Fruit fly (Drosophila melanogaster) whole organism, adult: Measurements from ENCODE around the gene AP-1gamma.

Experiments used
- CG14711 ChIP-seq: fragments of 200-800 bp; sonication (Bioruptor generic); optimal IDR thresholded peaks from 2 replicates; lab custom pipeline; 2018; ENCODE audit warnings: missing biosample characterization, mild to moderate bottlenecking, missing genetic modification characterization, moderate library complexity
- CG1620 ChIP-seq: fragments of 200-800 bp; sonication (Bioruptor generic); optimal IDR thresholded peaks from 2 replicates; lab custom pipeline; 2016; ENCODE audit warnings: missing biosample characterization, missing genetic modification characterization
- CG33017 ChIP-seq: fragments of 200-800 bp; sonication (Bioruptor generic); optimal IDR thresholded peaks from 2 replicates; lab custom pipeline; 2018; ENCODE audit warnings: missing biosample characterization, mild to moderate bottlenecking, missing genetic modification characterization, moderate library complexity
- CG5204 ChIP-seq: fragments of 200-800 bp; sonication (Bioruptor generic); optimal IDR thresholded peaks from 2 replicates; lab custom pipeline; 2016; ENCODE audit warnings: missing biosample characterization, missing genetic modification characterization
- CG7101 ChIP-seq: fragments of 200-800 bp; sonication (Bioruptor generic); optimal IDR thresholded peaks from 2 replicates; lab custom pipeline; 2018; ENCODE audit warnings: missing biosample characterization, mild to moderate bottlenecking, missing genetic modification characterization, moderate library complexity
- Clk ChIP-seq: fragments of 200-800 bp; sonication (Bioruptor generic); optimal IDR thresholded peaks from 2 replicates; lab custom pipeline; 2017; ENCODE audit warnings: missing biosample characterization, missing genetic modification characterization
- Crg-1 ChIP-seq: fragments of 200-800 bp; sonication (Bioruptor generic); optimal IDR thresholded peaks from 2 replicates; lab custom pipeline; 2016; ENCODE audit warnings: missing biosample characterization, missing genetic modification characterization
- Hr96 ChIP-seq: fragments of 200-800 bp; sonication (Bioruptor generic); optimal IDR thresholded peaks from 2 replicates; lab custom pipeline; 2016; ENCODE audit warnings: missing biosample characterization, missing genetic modification characterization
- Mnt ChIP-seq: fragments of 200-800 bp; sonication (Bioruptor generic); optimal IDR thresholded peaks from 2 replicates; lab custom pipeline; 2016; ENCODE audit warnings: missing biosample characterization, mild to moderate bottlenecking, missing genetic modification characterization
- cnc ChIP-seq, 2 experiments: fragments of >200 bp; optimal IDR thresholded peaks; 2 replicates each; lab custom pipeline; 2017
- kay ChIP-seq: fragments of 200-800 bp; sonication (Bioruptor generic); peaks from one replicate; lab custom pipeline; 2016; ENCODE audit warnings: missing biosample characterization, missing genetic modification characterization, borderline replicate concordance
- ovo ChIP-seq: fragments of 200-800 bp; sonication (Bioruptor generic); optimal IDR thresholded peaks from 2 replicates; lab custom pipeline; 2016; ENCODE audit warnings: missing biosample characterization, missing genetic modification characterization
- pad ChIP-seq: fragments of 200-800 bp; sonication (Bioruptor generic); optimal IDR thresholded peaks from 3 replicates; lab custom pipeline; 2017; ENCODE audit warnings: missing biosample characterization, missing genetic modification characterization, mild to moderate bottlenecking, moderate library complexity, missing genetic modification reagents

DNA sequence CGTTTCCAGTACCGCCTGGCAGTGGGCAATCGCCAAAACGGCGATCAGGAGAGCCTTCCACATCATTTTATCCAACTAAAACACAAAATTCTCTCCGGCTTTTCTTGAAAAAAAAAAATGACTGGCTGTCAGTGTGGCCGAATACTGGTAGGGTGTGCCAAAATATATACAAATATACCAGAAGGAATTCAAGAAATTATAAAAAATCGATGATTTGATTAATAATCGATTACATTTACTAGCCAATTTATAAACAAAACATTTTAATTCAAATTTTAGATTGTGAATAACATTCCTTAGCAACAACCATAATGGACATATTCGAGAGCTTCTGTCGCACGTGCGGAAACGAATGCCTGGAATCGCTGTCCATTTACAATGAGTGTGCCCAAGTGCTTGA lies 49.9 kb downstream of the AP-1gamma start, which contains the start of the genes Ost48 and Dlip1:
- TF ChIP-seq pad (GFP tag; lab: Kevin White, UChicago) (no peak), CG5204 (no peak), ovo (GFP tag; lab: Kevin White, UChicago) (no peak), CG14711 (tag; lab: Kevin White, UChicago) (no peak), Hr96 (GFP tag; lab: Kevin White, UChicago) (no peak), CG33017 (tag; lab: Kevin White, UChicago) (no peak), CG1620 (GFP tag; lab: Kevin White, UChicago) (no peak), Clk (GFP tag; lab: Kevin White, UChicago) (no peak), Crg-1 (GFP tag; lab: Kevin White, UChicago) (no peak), Mnt (GFP tag; lab: Kevin White, UChicago) (no peak), CG7101 (tag; lab: Kevin White, UChicago) (no peak), kay (no peak), cnc (optimal IDR thresholded peaks at IDR 0.05; lab: Kevin White, UChicago) (no peak)
